Worm (Caenorhabditis elegans): Measurements from ENCODE around the gene pqn-75.

- TF ChIP-seq ctbp-1 (GFP tag; IDR thresholded peaks at IDR 0.05) (no peak), lin-15B (tag; optimal IDR thresholded peaks at IDR 0.05) (no peak), lin-13 (GFP tag; optimal IDR thresholded peaks at IDR 0.05) (no peak), nhr-237 (tag; optimal IDR thresholded peaks at IDR 0.05) (no peak), lin-39 (tag; optimal IDR thresholded peaks at IDR 0.05) (no peak), saeg-2 (GFP tag; IDR thresholded peaks at IDR 0.05) (no peak), nhr-77 (tag; optimal IDR thresholded peaks at IDR 0.05) (no peak), nhr-48 (tag; optimal IDR thresholded peaks at IDR 0.05) (no peak), nhr-10 (tag; optimal IDR thresholded peaks at IDR 0.05) (no peak)
Measured at ce11 chrIV:4067336-4067735, 4.8 kb upstream of the pqn-75 start.

Data from whole organism, L4 larva.